Fruit fly (Drosophila melanogaster) whole organism, prepupa: ENCODE results near the gene CG4168.

ENCODE experiments used
- Blimp-1 ChIP-seq: fragments of 200-800 bp; sonication (Bioruptor generic); optimal IDR thresholded peaks from 3 replicates; lab custom pipeline; 2017; ENCODE audit warnings: missing biosample characterization, missing genetic modification characterization, mild to moderate bottlenecking, moderate library complexity, missing genetic modification reagents
- Gug ChIP-seq: fragments of 200-800 bp; sonication (Bioruptor generic); IDR thresholded peaks from 2 replicates; pipeline ENCODE4 v1.3.6; 2022; ENCODE audit warnings: missing biosample characterization, missing genetic modification characterization
- Hr38 ChIP-seq: sonication (Bioruptor generic); optimal IDR thresholded peaks from 2 replicates; lab custom pipeline; 2016; ENCODE audit warnings: missing biosample characterization, missing genetic modification characterization
- Lpt ChIP-seq: fragments of 200-800 bp; sonication (Bioruptor generic); optimal IDR thresholded peaks from 3 replicates; lab custom pipeline; 2016; ENCODE audit warnings: missing biosample characterization, missing genetic modification characterization
- Sox102F ChIP-seq: fragments of 200-800 bp; sonication (Bioruptor generic); optimal IDR thresholded peaks from 2 replicates; lab custom pipeline; 2016; ENCODE audit warnings: missing biosample characterization, mild to moderate bottlenecking, missing genetic modification characterization
- achi ChIP-seq: fragments of 200-800 bp; sonication (Bioruptor generic); optimal IDR thresholded peaks from 3 replicates; lab custom pipeline; 2016; ENCODE audit warnings: missing biosample characterization, missing genetic modification characterization
- acj6 ChIP-seq: fragments of 200-800 bp; sonication (Bioruptor generic); optimal IDR thresholded peaks from 3 replicates; lab custom pipeline; 2016; ENCODE audit warnings: missing biosample characterization, missing genetic modification characterization
- esn ChIP-seq: fragments of 200-800 bp; sonication (Bioruptor generic); optimal IDR thresholded peaks from 2 replicates; lab custom pipeline; 2016; ENCODE audit warnings: missing biosample characterization, mild to moderate bottlenecking, missing genetic modification characterization, moderate library complexity
- fd59A ChIP-seq: fragments of 200-800 bp; sonication (Bioruptor generic); optimal IDR thresholded peaks from 2 replicates; lab custom pipeline; 2017; ENCODE audit warnings: missing biosample characterization, mild to moderate bottlenecking, missing genetic modification characterization, missing genetic modification reagents

dm6 chr2L:15249682-15250081 is 49.4 kb upstream of the CG4168 start:
- TF ChIP-seq Lpt (GFP tag; lab: Kevin White, UChicago) (no peak), Sox102F (GFP tag; lab: Kevin White, UChicago) (no peak), Gug (GFP tag; lab: Robert Waterston, UW) (no peak), acj6 (GFP tag; lab: Kevin White, UChicago) (no peak), Hr38 (GFP tag; lab: Kevin White, UChicago) (no peak), Blimp-1 (GFP tag; lab: Kevin White, UChicago) (no peak), achi (GFP tag; lab: Kevin White, UChicago) (no peak), fd59A (GFP tag; lab: Kevin White, UChicago) (no peak), esn (no peak)
